Worm (Caenorhabditis elegans) whole organism, late embryonic: ENCODE measurements around the gene F52D10.4.

Experiments used
- ceh-18 ChIP-seq: sonication (generic microtip); optimal IDR thresholded peaks from 2 replicates; lab custom pipeline; 2016; ENCODE audit warnings: missing genetic modification characterization, missing compliant biosample characterization
- ceh-2 ChIP-seq: sonication (generic microtip); optimal IDR thresholded peaks from 2 replicates; lab custom pipeline; 2016; ENCODE audit warnings: missing genotype, missing genetic modification characterization, missing compliant biosample characterization
- fax-1 ChIP-seq: sonication (generic microtip); optimal IDR thresholded peaks from 2 replicates; lab custom pipeline; 2016; ENCODE audit warnings: missing genotype, missing genetic modification characterization, missing compliant biosample characterization
- fkh-10 ChIP-seq: fragments of 150-350 bp; optimal IDR thresholded peaks from 2 replicates; lab custom pipeline; 2014; ENCODE audit warnings: missing biosample characterization, missing genetic modification reagents, missing genetic modification characterization
- pax-1 ChIP-seq: fragments of 150-350 bp; optimal IDR thresholded peaks from 2 replicates; lab custom pipeline; 2014; ENCODE audit warnings: missing biosample characterization, missing genetic modification characterization
- pqm-1 ChIP-seq: sonication (generic microtip); optimal IDR thresholded peaks from 2 replicates; lab custom pipeline; 2016; ENCODE audit warnings: missing genetic modification characterization, missing compliant biosample characterization

DNA sequence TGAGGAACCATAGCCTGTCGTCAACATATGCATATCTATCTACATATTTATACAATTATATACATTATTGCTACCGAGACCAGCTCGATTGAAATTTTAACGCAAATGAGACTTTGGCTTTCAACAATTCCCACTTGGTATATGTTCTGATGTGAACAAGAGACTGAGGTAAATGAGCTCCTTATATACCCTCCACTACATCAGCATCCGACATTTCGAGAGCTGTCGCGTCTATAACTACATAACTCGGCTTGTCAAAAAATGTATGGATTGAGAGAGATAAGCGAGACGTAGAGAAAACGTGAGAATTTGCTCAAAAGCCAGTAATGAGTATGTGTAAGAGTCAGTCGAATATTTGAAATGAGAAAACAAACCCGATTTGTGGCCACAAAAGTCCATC lies 6.2 kb downstream of the F52D10.4 start:
- no peak for TF ChIP-seq fkh-10 (GFP tag; lab: Kevin White, UChicago)
- no peak for TF ChIP-seq pqm-1 (tag; lab: Kevin White, UChicago)
- no peak for TF ChIP-seq ceh-2
- TF ChIP-seq pax-1 (tag; lab: Kevin White, UChicago) = no peak
- TF ChIP-seq ceh-18 = no peak
- TF ChIP-seq fax-1 (tag; lab: Kevin White, UChicago) = no peak
